Worm (Caenorhabditis elegans) whole organism, L4/young adult: ENCODE data around the gene C44F1.1.

ENCODE experiments used
- W03F9.2 ChIP-seq: fragments of 150-350 bp; optimal IDR thresholded peaks from 2 replicates; lab custom pipeline; 2014; ENCODE audit warnings: missing biosample characterization, missing genetic modification characterization
- him-1 ChIP-seq: sonication (generic microtip); optimal IDR thresholded peaks from 2 replicates; lab custom pipeline; 2016; ENCODE audit warnings: missing genotype, missing genetic modification reagents, missing genetic modification characterization, missing compliant biosample characterization

ce11 chrIII:3774550-3774949 is 9.2 kb upstream of the C44F1.1 start:
- TF ChIP-seq W03F9.2 (tag; lab: Kevin White, UChicago): no peak
- no peak for TF ChIP-seq him-1
